Fruit fly (Drosophila melanogaster): Measurements from ENCODE around the gene psd.

psd gene

dm6 chr2L:5927363-5927762, 37.4 kb downstream of the psd start:
- TF ChIP-seq Abd-B (GFP tag; optimal IDR thresholded peaks at IDR 0.05), result no peak
- no peak for TF ChIP-seq GATAd (GFP tag; optimal IDR thresholded peaks at IDR 0.05)
- TF ChIP-seq ey (GFP tag; optimal IDR thresholded peaks at IDR 0.05), result no peak
- no peak for TF ChIP-seq CG9705 (GFP tag; optimal IDR thresholded peaks at IDR 0.05)
- no peak for TF ChIP-seq sage (GFP tag; optimal IDR thresholded peaks at IDR 0.05)
- no peak for TF ChIP-seq HLH106 (tag; optimal IDR thresholded peaks at IDR 0.05)
- TF ChIP-seq Hnf4 (GFP tag; optimal IDR thresholded peaks at IDR 0.05), result no peak
- TF ChIP-seq Myc (optimal IDR thresholded peaks at IDR 0.05), result no peak
- no peak for TF ChIP-seq h (GFP tag; optimal IDR thresholded peaks at IDR 0.05)

- TF ChIP-seq HLH106 (tag; optimal IDR thresholded peaks at IDR 0.05) (no peak), dmrt93B (GFP tag; optimal IDR thresholded peaks at IDR 0.05) (no peak), Dfd (GFP tag; optimal IDR thresholded peaks at IDR 0.05) (no peak), Vsx2 (GFP tag; optimal IDR thresholded peaks at IDR 0.05; ENCODE audit: partially characterized antibody) (no peak), dl (GFP tag; optimal IDR thresholded peaks at IDR 0.05; ENCODE audit: insufficient read depth in 1 of 2, partially characterized antibody in 2 of 2) (no peak), Hr83 (GFP tag; optimal IDR thresholded peaks at IDR 0.05; ENCODE audit: poor library complexity, severe bottlenecking) (no peak), fru (GFP tag; optimal IDR thresholded peaks at IDR 0.05) (no peak), N (GFP tag; optimal IDR thresholded peaks at IDR 0.05) (no peak), Abd-B (GFP tag; optimal IDR thresholded peaks at IDR 0.05) (no peak), lola (GFP tag; optimal IDR thresholded peaks at IDR 0.05) (no peak), Myc (optimal IDR thresholded peaks at IDR 0.05) (no peak), sage (GFP tag; optimal IDR thresholded peaks at IDR 0.05) (no peak), Mio (GFP tag; optimal IDR thresholded peaks at IDR 0.05) (no peak), foxo (GFP tag; optimal IDR thresholded peaks at IDR 0.05) (no peak), h (GFP tag; optimal IDR thresholded peaks at IDR 0.05) (no peak), Dif (GFP tag; optimal IDR thresholded peaks at IDR 0.05; ENCODE audit: partially characterized antibody) (no peak), Sp1 (GFP tag; optimal IDR thresholded peaks at IDR 0.05) (no peak)
Observed at dm6 chr2L:5925637-5926036, 39.1 kb downstream of the psd start, which contains the start of gene dsf. Gene dsf (plus strand): TSS chr2L:5925937.

dm6 chr2L:5925164-5925563, 39.6 kb downstream of the psd start:
- no peak for TF ChIP-seq tai (GFP tag; optimal IDR thresholded peaks at IDR 0.05)

dm6 chr2L:5923603-5924138, 41.1 kb downstream of the psd start, which contains the start of gene CG9016:
Gene CG9016 (minus strand): TSS chr2L:5923653.
- TF ChIP-seq Dif (GFP tag; optimal IDR thresholded peaks at IDR 0.05; ENCODE audit: partially characterized antibody) (peak; percentile 21), tai (GFP tag; optimal IDR thresholded peaks at IDR 0.05) (no peak)
